Fruit fly (Drosophila melanogaster) whole organism, embryonic: ENCODE data around the gene Dsp1.

Experiments
- Aef1 ChIP-seq: fragments of 200-800 bp; sonication (Bioruptor generic); IDR thresholded peaks from 3 replicates; pipeline ENCODE4 v1.3.6; 2022; ENCODE audit warnings: missing biosample characterization, missing genetic modification characterization
- Atf-2 ChIP-seq: fragments of 200-800 bp; sonication (Bioruptor generic); optimal IDR thresholded peaks from 2 replicates; lab custom pipeline; 2016; ENCODE audit warnings: missing biosample characterization, missing genetic modification characterization
- Bgb ChIP-seq: fragments of 200-800 bp; sonication (Bioruptor generic); IDR thresholded peaks from 2 replicates; pipeline ENCODE4 v1.3.6; 2022; ENCODE audit warnings: missing biosample characterization, missing genetic modification characterization; ENCODE audit not compliant: partially characterized antibody
- CG10209 ChIP-seq: fragments of 200-800 bp; sonication (Bioruptor generic); optimal IDR thresholded peaks from 3 replicates; lab custom pipeline; 2017; ENCODE audit warnings: missing biosample characterization, mild to moderate bottlenecking, missing genetic modification characterization, missing genetic modification reagents
- CG10462 ChIP-seq: fragments of 200-800 bp; sonication (Bioruptor generic); optimal IDR thresholded peaks from 2 replicates; lab custom pipeline; 2016; ENCODE audit warnings: missing biosample characterization, missing genetic modification characterization
- CG12659 ChIP-seq: fragments of 200-800 bp; sonication (Bioruptor generic); optimal IDR thresholded peaks from 3 replicates; lab custom pipeline; 2017; ENCODE audit warnings: mild to moderate bottlenecking, missing biosample characterization, missing genetic modification reagents, missing genetic modification characterization
- CG13296 ChIP-seq: fragments of 200-800 bp; sonication (Bioruptor generic); optimal IDR thresholded peaks from 3 replicates; lab custom pipeline; 2018; ENCODE audit warnings: missing biosample characterization, mild to moderate bottlenecking, missing genetic modification characterization
- CG15479 ChIP-seq: fragments of 200-800 bp; sonication (Bioruptor generic); optimal IDR thresholded peaks from 3 replicates; lab custom pipeline; 2019; ENCODE audit warnings: missing biosample characterization, mild to moderate bottlenecking, missing genetic modification characterization, moderate library complexity
- CG1647 ChIP-seq: fragments of 200-800 bp; sonication (Bioruptor generic); optimal IDR thresholded peaks from 3 replicates; lab custom pipeline; 2016; ENCODE audit warnings: missing biosample characterization, missing genetic modification characterization
- CG16815 ChIP-seq: fragments of 200-800 bp; sonication (Bioruptor generic); optimal IDR thresholded peaks from 3 replicates; lab custom pipeline; 2017; ENCODE audit warnings: missing biosample characterization, mild to moderate bottlenecking, missing genetic modification characterization
- CG18011 ChIP-seq: fragments of 200-800 bp; sonication (Bioruptor generic); optimal IDR thresholded peaks from 2 replicates; lab custom pipeline; 2017; ENCODE audit warnings: missing biosample characterization, missing genetic modification characterization, mild to moderate bottlenecking, moderate library complexity, missing genotype
- CG2120 ChIP-seq: fragments of 200-800 bp; sonication (Bioruptor generic); optimal IDR thresholded peaks from 3 replicates; lab custom pipeline; 2016; ENCODE audit warnings: missing biosample characterization, missing genetic modification characterization
- CG2889 ChIP-seq: fragments of 200-800 bp; sonication (Bioruptor generic); IDR thresholded peaks from 3 replicates; pipeline ENCODE4 v1.3.6; 2022; ENCODE audit warnings: missing biosample characterization, missing genetic modification characterization
- CG3163 ChIP-seq: fragments of 200-800 bp; sonication (Bioruptor generic); optimal IDR thresholded peaks from 3 replicates; lab custom pipeline; 2016; ENCODE audit warnings: missing biosample characterization, missing genetic modification characterization
- CG32532 ChIP-seq: fragments of 200-800 bp; sonication (Bioruptor generic); IDR thresholded peaks from 2 replicates; pipeline ENCODE4 v1.3.6; 2022; ENCODE audit warnings: missing biosample characterization, missing genetic modification characterization
- CG32767 ChIP-seq: fragments of 200-800 bp; sonication (Bioruptor generic); IDR thresholded peaks from 2 replicates; pipeline ENCODE4 v1.3.6; 2022; ENCODE audit warnings: missing biosample characterization, missing genetic modification characterization
- CG3281 ChIP-seq: fragments of 200-800 bp; sonication (Bioruptor generic); optimal IDR thresholded peaks from 3 replicates; lab custom pipeline; 2017; ENCODE audit warnings: missing biosample characterization, mild to moderate bottlenecking, missing genetic modification characterization
- CG33213 ChIP-seq: fragments of 200-800 bp; sonication (Bioruptor generic); optimal IDR thresholded peaks from 3 replicates; lab custom pipeline; 2016; ENCODE audit warnings: missing biosample characterization, missing genetic modification characterization
- CG3407 ChIP-seq: fragments of 200-800 bp; sonication (Bioruptor generic); optimal IDR thresholded peaks from 2 replicates; lab custom pipeline; 2018; ENCODE audit warnings: missing biosample characterization, mild to moderate bottlenecking, missing genetic modification characterization
- CG7987 ChIP-seq: fragments of 200-800 bp; sonication (Bioruptor generic); optimal IDR thresholded peaks from 2 replicates; lab custom pipeline; 2018; ENCODE audit warnings: missing biosample characterization, mild to moderate bottlenecking, missing genetic modification characterization, moderate library complexity
- CG8478 ChIP-seq: fragments of >200 bp; optimal IDR thresholded peaks from 2 replicates; lab custom pipeline; 2018
- Chrac-16 ChIP-seq: fragments of 200-800 bp; sonication (Bioruptor generic); optimal IDR thresholded peaks from 3 replicates; lab custom pipeline; 2016; ENCODE audit warnings: missing biosample characterization, missing genetic modification characterization
- Dek ChIP-seq: fragments of 200-800 bp; sonication (Bioruptor generic); optimal IDR thresholded peaks from 3 replicates; lab custom pipeline; 2019; ENCODE audit warnings: missing biosample characterization, mild to moderate bottlenecking, missing genetic modification characterization, moderate library complexity
- E2f1 ChIP-seq: fragments of 200-800 bp; sonication (Bioruptor generic); IDR thresholded peaks from 2 replicates; pipeline ENCODE4 v1.3.6; 2022; ENCODE audit warnings: missing biosample characterization, missing genetic modification characterization
- ERR ChIP-seq: fragments of 200-800 bp; sonication (Bioruptor generic); optimal IDR thresholded peaks from 2 replicates; lab custom pipeline; 2016; ENCODE audit warnings: missing biosample characterization, missing genetic modification characterization
- HLH3B ChIP-seq: fragments of 200-800 bp; sonication (Bioruptor generic); IDR thresholded peaks from 2 replicates; pipeline ENCODE4 v1.3.6; 2022; ENCODE audit warnings: missing biosample characterization, missing genetic modification characterization
- HLHmδ ChIP-seq: fragments of 200-800 bp; sonication (Bioruptor generic); optimal IDR thresholded peaks from 2 replicates; lab custom pipeline; 2018; ENCODE audit warnings: missing biosample characterization, mild to moderate bottlenecking, missing genetic modification characterization, moderate library complexity
- HmgZ ChIP-seq: fragments of 200-800 bp; sonication (Bioruptor generic); optimal IDR thresholded peaks from 2 replicates; lab custom pipeline; 2018; ENCODE audit warnings: missing biosample characterization, mild to moderate bottlenecking, missing genetic modification characterization
- Hr3 ChIP-seq: fragments of 200-800 bp; sonication (Bioruptor generic); optimal IDR thresholded peaks from 3 replicates; lab custom pipeline; 2016; ENCODE audit warnings: missing biosample characterization, missing genetic modification characterization
- Lpt ChIP-seq: fragments of >200 bp; optimal IDR thresholded peaks from 2 replicates; lab custom pipeline; 2018; ENCODE audit warnings: missing biosample characterization, missing genetic modification characterization
- Oli ChIP-seq: fragments of 200-800 bp; sonication (Bioruptor generic); optimal IDR thresholded peaks from 2 replicates; lab custom pipeline; 2018; ENCODE audit warnings: missing biosample characterization, mild to moderate bottlenecking, missing genetic modification characterization, moderate library complexity
- Ravus ChIP-seq: fragments of 200-800 bp; sonication (Bioruptor generic); IDR thresholded peaks from 2 replicates; pipeline ENCODE4 v1.3.6; 2022; ENCODE audit warnings: missing biosample characterization, missing genetic modification characterization
- Usf ChIP-seq: fragments of 200-800 bp; sonication (Bioruptor generic); optimal IDR thresholded peaks from 2 replicates; lab custom pipeline; 2017; ENCODE audit warnings: missing genotype, missing biosample characterization, missing genetic modification characterization
- YL-1 ChIP-seq: fragments of 200-800 bp; sonication (Bioruptor generic); optimal IDR thresholded peaks from 3 replicates; lab custom pipeline; 2017; ENCODE audit warnings: missing biosample characterization, mild to moderate bottlenecking, missing genetic modification characterization
- ash1 ChIP-seq: fragments of 200-800 bp; sonication (Bioruptor generic); optimal IDR thresholded peaks from 2 replicates; lab custom pipeline; 2018; ENCODE audit warnings: missing biosample characterization, mild to moderate bottlenecking, missing genetic modification characterization
- chn ChIP-seq: fragments of 200-800 bp; sonication (Bioruptor generic); optimal IDR thresholded peaks from 2 replicates; lab custom pipeline; 2016; ENCODE audit warnings: missing biosample characterization, missing genetic modification characterization
- dan ChIP-seq: fragments of 200-800 bp; sonication (Bioruptor generic); IDR thresholded peaks from 2 replicates; pipeline ENCODE4 v1.3.6; 2022; ENCODE audit warnings: missing biosample characterization, missing genetic modification characterization
- eve ChIP-seq, 2 experiments: fragments of >200 bp; optimal IDR thresholded peaks; 2 replicates each; lab custom pipeline; 2017; ENCODE audit warnings: missing biosample characterization in 2 of 2, missing genetic modification characterization in 2 of 2
- lilli ChIP-seq: fragments of 200-800 bp; sonication (Bioruptor generic); optimal IDR thresholded peaks from 3 replicates; lab custom pipeline; 2016; ENCODE audit warnings: missing biosample characterization, missing genetic modification characterization
- lov ChIP-seq, 2 experiments: fragments of 200-800 bp in 1 of 2; fragments of >200 bp in 1 of 2; sonication (Bioruptor generic) in 1 of 2; IDR thresholded peaks in 1 of 2; optimal IDR thresholded peaks in 1 of 2; 2 replicates in 1 of 2; 3 replicates in 1 of 2; pipeline versions ENCODE4 v1.3.6 to Lab custom; 2017 to 2022; ENCODE audit warnings: missing biosample characterization in 1 of 2, missing genetic modification characterization in 1 of 2
- nom ChIP-seq: fragments of 200-800 bp; sonication (Bioruptor generic); optimal IDR thresholded peaks from 2 replicates; lab custom pipeline; 2017; ENCODE audit warnings: missing biosample characterization, missing genetic modification characterization, mild to moderate bottlenecking, moderate library complexity, missing genetic modification reagents
- phol ChIP-seq: fragments of 200-800 bp; sonication (Bioruptor generic); optimal IDR thresholded peaks from 3 replicates; lab custom pipeline; 2018; ENCODE audit warnings: missing biosample characterization, mild to moderate bottlenecking, missing genetic modification characterization, moderate library complexity
- pita ChIP-seq: fragments of 200-800 bp; sonication (Bioruptor generic); optimal IDR thresholded peaks from 2 replicates; lab custom pipeline; 2017; ENCODE audit warnings: missing biosample characterization, mild to moderate bottlenecking, missing genetic modification characterization
- psq ChIP-seq: fragments of 200-800 bp; sonication (Bioruptor generic); optimal IDR thresholded peaks from 2 replicates; lab custom pipeline; 2017; ENCODE audit warnings: missing biosample characterization, missing genetic modification characterization
- ranshi ChIP-seq: fragments of 200-800 bp; sonication (Bioruptor generic); IDR thresholded peaks from 2 replicates; pipeline ENCODE4 v1.3.6; 2022; ENCODE audit warnings: missing biosample characterization, missing genetic modification characterization
- sens-2 ChIP-seq: fragments of 200-800 bp; sonication (Bioruptor generic); IDR thresholded peaks from 2 replicates; pipeline ENCODE4 v1.3.6; 2022; ENCODE audit warnings: missing biosample characterization, missing genetic modification characterization
- unc-4 ChIP-seq: fragments of 200-800 bp; sonication (Bioruptor generic); IDR thresholded peaks from 2 replicates; pipeline ENCODE4 v1.3.6; 2022; ENCODE audit warnings: missing biosample characterization, missing genetic modification characterization; ENCODE audit not compliant: partially characterized antibody
- wdn ChIP-seq: fragments of 200-800 bp; sonication (Bioruptor generic); IDR thresholded peaks from 2 replicates; pipeline ENCODE4 v1.3.6; 2022; ENCODE audit warnings: missing biosample characterization, missing genetic modification characterization
- yki ChIP-seq: fragments of >200 bp; optimal IDR thresholded peaks from 3 replicates; lab custom pipeline; 2018
- zen ChIP-seq: fragments of 200-800 bp; sonication (Bioruptor generic); optimal IDR thresholded peaks from 3 replicates; lab custom pipeline; 2018; ENCODE audit warnings: missing biosample characterization, mild to moderate bottlenecking, missing genetic modification characterization, moderate library complexity

Gene Dsp1

dm6 chrX:16333434-16334141 lies at the start of gene Dsp1, which contains the start of gene CG9921 (continued):
- TF ChIP-seq YL-1 (GFP tag; lab: Kevin White, UChicago) (no peak), Lpt (GFP tag; lab: Kevin White, UChicago) (no peak), wdn (peak; percentile 26; the same call in 1 of the 2 replicates), yki (peak; percentile 90), HLH3B (GFP tag; lab: Robert Waterston, UW) (no peak), CG33213 (GFP tag; lab: Kevin White, UChicago) (no peak), eve (GFP tag; optimal IDR thresholded peaks at IDR 0.05; lab: Kevin White, UChicago) (peak in 1 of 2 experiments; percentile 56), Chrac-16 (no peak), E2f1 (GFP tag; lab: Robert Waterston, UW) (no peak), Aef1 (GFP tag; lab: Robert Waterston, UW) (peak; percentile 38; the same call in 2 of the 3 replicates), CG32532 (peak; percentile 25; the same call in 1 of the 2 replicates), CG32767 (peak; percentile 90), zen (no peak), CG3407 (GFP tag; lab: Kevin White, UChicago) (no peak), Hr3 (no peak), CG12659 (GFP tag; lab: Kevin White, UChicago) (no peak), Oli (tag; lab: Kevin White, UChicago) (no peak), CG3281 (GFP tag; lab: Kevin White, UChicago) (peak; percentile 13), HmgZ (tag; lab: Kevin White, UChicago) (peak; percentile 65), phol (tag; lab: Kevin White, UChicago) (no peak), CG2889 (GFP tag; lab: Robert Waterston, UW) (no peak), unc-4 (GFP tag; lab: Robert Waterston, UW) (0 out of 2 replicates have a peak, but pooled peaks have one; percentile 21), Bgb (GFP tag; lab: Robert Waterston, UW) (peak; percentile 42; the same call in 1 of the 2 replicates), CG16815 (GFP tag; lab: Kevin White, UChicago) (no peak), psq (no peak), dan (GFP tag; lab: Robert Waterston, UW) (no peak), CG18011 (no peak), Dek (tag; lab: Kevin White, UChicago) (no peak), CG8478 (lab: Kevin White, UChicago) (peak; percentile 8), CG10209 (GFP tag; lab: Kevin White, UChicago) (no peak), CG15479 (GFP tag; lab: Kevin White, UChicago) (peak; percentile 95), nom (GFP tag; lab: Kevin White, UChicago) (peak; percentile 13), ranshi (no peak), pita (GFP tag; lab: Kevin White, UChicago) (no peak), CG1647 (GFP tag; lab: Kevin White, UChicago) (no peak), chn (GFP tag; lab: Kevin White, UChicago) (no peak), lov (optimal IDR thresholded peaks at IDR 0.05; lab: Kevin White, UChicago) (no peak), lov (GFP tag; IDR thresholded peaks at IDR 0.05; lab: Robert Waterston, UW) (no peak), CG7987 (GFP tag; lab: Kevin White, UChicago) (no peak), CG13296 (GFP tag; lab: Kevin White, UChicago) (peak; percentile 29), HLHmδ (GFP tag; lab: Kevin White, UChicago) (peak; percentile 90), ERR (GFP tag; lab: Kevin White, UChicago) (no peak), CG2120 (no peak), ash1 (GFP tag; lab: Kevin White, UChicago) (no peak), CG3163 (GFP tag; lab: Kevin White, UChicago) (peak; percentile 73), sens-2 (GFP tag; lab: Robert Waterston, UW) (no peak), Ravus (GFP tag; lab: Robert Waterston, UW) (no peak), CG10462 (GFP tag; lab: Kevin White, UChicago) (no peak), lilli (GFP tag; lab: Kevin White, UChicago) (peak; percentile 14), Usf (GFP tag; lab: Kevin White, UChicago) (no peak), Atf-2 (GFP tag; lab: Kevin White, UChicago) (no peak)
